Fruit fly (Drosophila melanogaster) whole organism, embryonic: Measurements from ENCODE around the gene CG7530.
A peak's percentile ranks its signal among the peaks of the same experiment; 100 is the strongest.

Source experiments
- Atf3 ChIP-seq: fragments of 200-800 bp; sonication (Bioruptor generic); optimal IDR thresholded peaks from 3 replicates; lab custom pipeline; 2016; ENCODE audit warnings: missing biosample characterization, missing genetic modification characterization
- CG10147 ChIP-seq: fragments of 200-800 bp; sonication (Bioruptor generic); optimal IDR thresholded peaks from 2 replicates; lab custom pipeline; 2019; ENCODE audit warnings: missing biosample characterization, mild to moderate bottlenecking, missing genetic modification characterization, moderate library complexity
- CG10366 ChIP-seq: fragments of 200-800 bp; sonication (Bioruptor generic); IDR thresholded peaks from 2 replicates; pipeline ENCODE4 v1.3.6; 2022; ENCODE audit warnings: missing biosample characterization, missing genetic modification characterization
- CG11247 ChIP-seq: fragments of 200-800 bp; sonication (Bioruptor generic); IDR thresholded peaks from 2 replicates; pipeline ENCODE4 v1.3.6; 2022; ENCODE audit warnings: missing biosample characterization, missing genetic modification characterization
- CG11398 ChIP-seq: fragments of 200-800 bp; sonication (Bioruptor generic); optimal IDR thresholded peaks from 2 replicates; lab custom pipeline; 2016; ENCODE audit warnings: missing biosample characterization, missing genetic modification characterization
- CG11696 ChIP-seq: fragments of 200-800 bp; sonication (Bioruptor generic); IDR thresholded peaks from 2 replicates; pipeline ENCODE4 v1.3.6; 2022; ENCODE audit warnings: missing biosample characterization, missing genetic modification characterization
- CG12071 ChIP-seq: fragments of 200-800 bp; sonication (Bioruptor generic); optimal IDR thresholded peaks from 3 replicates; lab custom pipeline; 2018; ENCODE audit warnings: missing biosample characterization, mild to moderate bottlenecking, missing genetic modification characterization
- CG14441 ChIP-seq: fragments of 200-800 bp; sonication (Bioruptor generic); IDR thresholded peaks from 2 replicates; pipeline ENCODE4 v1.3.6; 2022; ENCODE audit warnings: missing biosample characterization, missing genetic modification characterization
- CG14667 ChIP-seq: fragments of 200-800 bp; sonication (Bioruptor generic); IDR thresholded peaks from 2 replicates; pipeline ENCODE4 v1.3.6; 2022; ENCODE audit warnings: missing biosample characterization, missing genetic modification characterization
- CG15514 ChIP-seq: fragments of 200-800 bp; sonication (Bioruptor generic); optimal IDR thresholded peaks from 3 replicates; lab custom pipeline; 2017; ENCODE audit warnings: missing biosample characterization, missing genetic modification characterization, mild to moderate bottlenecking, moderate library complexity, missing genetic modification reagents
- CG17912 ChIP-seq: fragments of 200-800 bp; sonication (Bioruptor generic); optimal IDR thresholded peaks from 2 replicates; lab custom pipeline; 2018; ENCODE audit warnings: missing biosample characterization, mild to moderate bottlenecking, missing genetic modification characterization
- CG18476 ChIP-seq: fragments of 200-800 bp; sonication (Bioruptor generic); optimal IDR thresholded peaks from 2 replicates; lab custom pipeline; 2016; ENCODE audit warnings: missing biosample characterization, mild to moderate bottlenecking, missing genetic modification characterization
- CG2199 ChIP-seq: fragments of 200-800 bp; sonication (Bioruptor generic); IDR thresholded peaks from 3 replicates; pipeline ENCODE4 v1.3.6; 2022; ENCODE audit warnings: missing biosample characterization, missing genetic modification characterization
- CG3163 ChIP-seq: fragments of 200-800 bp; sonication (Bioruptor generic); optimal IDR thresholded peaks from 3 replicates; lab custom pipeline; 2016; ENCODE audit warnings: missing biosample characterization, missing genetic modification characterization
- CG32532 ChIP-seq: fragments of 200-800 bp; sonication (Bioruptor generic); IDR thresholded peaks from 2 replicates; pipeline ENCODE4 v1.3.6; 2022; ENCODE audit warnings: missing biosample characterization, missing genetic modification characterization
- CG3407 ChIP-seq: fragments of 200-800 bp; sonication (Bioruptor generic); optimal IDR thresholded peaks from 2 replicates; lab custom pipeline; 2018; ENCODE audit warnings: missing biosample characterization, mild to moderate bottlenecking, missing genetic modification characterization
- CG34376 ChIP-seq: fragments of 200-800 bp; sonication (Bioruptor generic); optimal IDR thresholded peaks from 2 replicates; lab custom pipeline; 2018; ENCODE audit warnings: missing biosample characterization, mild to moderate bottlenecking, missing genetic modification characterization
- CG4854 ChIP-seq: fragments of 200-800 bp; sonication (Bioruptor generic); optimal IDR thresholded peaks from 2 replicates; lab custom pipeline; 2016; ENCODE audit warnings: missing biosample characterization, missing genetic modification characterization, inconsistent platforms
- CG6813 ChIP-seq: fragments of 200-800 bp; sonication (Bioruptor generic); optimal IDR thresholded peaks from 2 replicates; lab custom pipeline; 2017; ENCODE audit warnings: missing biosample characterization, missing genetic modification characterization, mild to moderate bottlenecking, moderate library complexity, missing genetic modification reagents
- CG7357 ChIP-seq: fragments of 200-800 bp; sonication (Bioruptor generic); IDR thresholded peaks from 3 replicates; pipeline ENCODE4 v1.3.6; 2022; ENCODE audit warnings: missing biosample characterization, missing genetic modification characterization
- CG8359 ChIP-seq: fragments of 200-800 bp; sonication (Bioruptor generic); optimal IDR thresholded peaks from 2 replicates; lab custom pipeline; 2017; ENCODE audit warnings: missing biosample characterization, mild to moderate bottlenecking, missing genetic modification characterization, borderline replicate concordance
- CG8924 ChIP-seq: fragments of 200-800 bp; optimal IDR thresholded peaks from 3 replicates; lab custom pipeline; 2019; ENCODE audit warnings: missing biosample characterization, mild to moderate bottlenecking, missing genetic modification characterization, moderate library complexity
- CG9215 ChIP-seq: fragments of 200-800 bp; sonication (Bioruptor generic); IDR thresholded peaks from 2 replicates; pipeline ENCODE4 v1.3.6; 2022; ENCODE audit warnings: missing biosample characterization, missing genetic modification characterization
- CG9817 ChIP-seq: fragments of 200-800 bp; sonication (Bioruptor generic); optimal IDR thresholded peaks from 2 replicates; lab custom pipeline; 2018; ENCODE audit warnings: missing biosample characterization, mild to moderate bottlenecking, missing genetic modification characterization, moderate library complexity
- Doc2 ChIP-seq: fragments of 200-800 bp; sonication (Bioruptor generic); IDR thresholded peaks from 2 replicates; pipeline ENCODE4 v1.3.6; 2022; ENCODE audit warnings: missing biosample characterization, missing genetic modification characterization
- Ets65A ChIP-seq: fragments of 200-800 bp; sonication (Bioruptor generic); peaks from one replicate; lab custom pipeline; 2016; ENCODE audit warnings: missing biosample characterization, missing genetic modification characterization
- Fer2 ChIP-seq: fragments of 200-800 bp; sonication (Bioruptor generic); optimal IDR thresholded peaks from 2 replicates; lab custom pipeline; 2018; ENCODE audit warnings: missing biosample characterization, mild to moderate bottlenecking, missing genetic modification characterization, moderate library complexity
- HmgZ ChIP-seq: fragments of 200-800 bp; sonication (Bioruptor generic); optimal IDR thresholded peaks from 2 replicates; lab custom pipeline; 2018; ENCODE audit warnings: missing biosample characterization, mild to moderate bottlenecking, missing genetic modification characterization
- Hmx ChIP-seq: fragments of 200-800 bp; sonication (Bioruptor generic); optimal IDR thresholded peaks from 2 replicates; lab custom pipeline; 2016; ENCODE audit warnings: missing biosample characterization, missing genetic modification characterization
- Kr ChIP-seq: fragments of 200-800 bp; sonication (Bioruptor generic); optimal IDR thresholded peaks from 2 replicates; lab custom pipeline; 2017; ENCODE audit warnings: missing biosample characterization, mild to moderate bottlenecking, missing genetic modification characterization
- MESR4 ChIP-seq: fragments of 200-800 bp; sonication (Bioruptor generic); optimal IDR thresholded peaks from 2 replicates; lab custom pipeline; 2018; ENCODE audit warnings: missing biosample characterization, mild to moderate bottlenecking, missing genetic modification characterization, moderate library complexity
- Meics ChIP-seq: fragments of 200-800 bp; sonication (Bioruptor generic); optimal IDR thresholded peaks from 2 replicates; lab custom pipeline; 2017; ENCODE audit warnings: missing biosample characterization, mild to moderate bottlenecking, missing genetic modification characterization
- Ptx1 ChIP-seq: fragments of 200-800 bp; sonication (Bioruptor generic); IDR thresholded peaks from 2 replicates; pipeline ENCODE4 v1.3.6; 2022; ENCODE audit warnings: missing biosample characterization, missing genetic modification characterization
- Vsx1 ChIP-seq: fragments of 200-800 bp; sonication (Bioruptor generic); optimal IDR thresholded peaks from 2 replicates; lab custom pipeline; 2017; ENCODE audit warnings: missing biosample characterization, mild to moderate bottlenecking, missing genetic modification characterization, missing genetic modification reagents
- ac ChIP-seq: fragments of 200-800 bp; sonication (Bioruptor generic); optimal IDR thresholded peaks from 3 replicates; lab custom pipeline; 2017; ENCODE audit warnings: missing biosample characterization, mild to moderate bottlenecking, missing genetic modification characterization
- al ChIP-seq: fragments of 200-800 bp; sonication (Bioruptor generic); IDR thresholded peaks from 2 replicates; pipeline ENCODE4 v1.3.6; 2022; ENCODE audit warnings: missing biosample characterization, missing genetic modification characterization
- cad ChIP-seq: fragments of >200 bp; optimal IDR thresholded peaks from 2 replicates; lab custom pipeline; 2017; ENCODE audit warnings: missing biosample characterization, missing genetic modification characterization
- ems ChIP-seq: fragments of 200-800 bp; sonication (Bioruptor generic); optimal IDR thresholded peaks from 3 replicates; lab custom pipeline; 2016; ENCODE audit warnings: missing biosample characterization, missing genetic modification characterization
- fru ChIP-seq: fragments of >200 bp; optimal IDR thresholded peaks from 2 replicates; lab custom pipeline; 2017
- gfzf ChIP-seq: fragments of 200-800 bp; sonication (Bioruptor generic); optimal IDR thresholded peaks from 2 replicates; lab custom pipeline; 2016; ENCODE audit warnings: missing biosample characterization, mild to moderate bottlenecking, missing genetic modification characterization, moderate library complexity
- ham ChIP-seq: fragments of 200-800 bp; sonication (Bioruptor generic); IDR thresholded peaks from 2 replicates; pipeline ENCODE4 v1.3.6; 2022; ENCODE audit warnings: missing biosample characterization, missing genetic modification characterization
- hbn ChIP-seq: fragments of 200-800 bp; sonication (Bioruptor generic); IDR thresholded peaks from 2 replicates; pipeline ENCODE4 v1.3.6; 2022; ENCODE audit warnings: missing biosample characterization, missing genetic modification characterization; ENCODE audit not compliant: partially characterized antibody
- lov ChIP-seq, 2 experiments: fragments of 200-800 bp in 1 of 2; fragments of >200 bp in 1 of 2; sonication (Bioruptor generic) in 1 of 2; IDR thresholded peaks in 1 of 2; optimal IDR thresholded peaks in 1 of 2; 2 replicates in 1 of 2; 3 replicates in 1 of 2; pipeline versions ENCODE4 v1.3.6 to Lab custom; 2017 to 2022; ENCODE audit warnings: missing biosample characterization in 1 of 2, missing genetic modification characterization in 1 of 2
- nom ChIP-seq: fragments of 200-800 bp; sonication (Bioruptor generic); optimal IDR thresholded peaks from 2 replicates; lab custom pipeline; 2017; ENCODE audit warnings: missing biosample characterization, missing genetic modification characterization, mild to moderate bottlenecking, moderate library complexity, missing genetic modification reagents
- org-1 ChIP-seq: fragments of 200-800 bp; sonication (Bioruptor generic); optimal IDR thresholded peaks from 2 replicates; lab custom pipeline; 2017; ENCODE audit warnings: missing biosample characterization, missing genetic modification characterization
- ranshi ChIP-seq: fragments of 200-800 bp; sonication (Bioruptor generic); IDR thresholded peaks from 2 replicates; pipeline ENCODE4 v1.3.6; 2022; ENCODE audit warnings: missing biosample characterization, missing genetic modification characterization
- sima ChIP-seq: fragments of 200-800 bp; sonication (Bioruptor generic); optimal IDR thresholded peaks from 2 replicates; lab custom pipeline; 2016; ENCODE audit warnings: missing biosample characterization, missing genetic modification characterization
- sna ChIP-seq: fragments of 200-800 bp; sonication (Bioruptor generic); IDR thresholded peaks from 2 replicates; pipeline ENCODE4 v1.3.6; 2022; ENCODE audit warnings: missing biosample characterization, missing genetic modification characterization; ENCODE audit not compliant: partially characterized antibody
- sqz ChIP-seq: fragments of 200-800 bp; sonication (Bioruptor generic); optimal IDR thresholded peaks from 3 replicates; lab custom pipeline; 2018; ENCODE audit warnings: missing biosample characterization, mild to moderate bottlenecking, missing genetic modification characterization
- unpg ChIP-seq: fragments of 200-800 bp; sonication (Bioruptor generic); optimal IDR thresholded peaks from 3 replicates; lab custom pipeline; 2018; ENCODE audit warnings: missing biosample characterization, mild to moderate bottlenecking, missing genetic modification characterization, moderate library complexity

The CG7530 gene

dm6 chr3R:14711447-14712163 lies 19.7 kb downstream of the CG7530 start (continued):
- TF ChIP-seq Atf3 (GFP tag; lab: Kevin White, UChicago): no peak
- TF ChIP-seq CG10147 (GFP tag; lab: Kevin White, UChicago): peak; percentile 27
- TF ChIP-seq sima: no peak
- TF ChIP-seq al (GFP tag; lab: Robert Waterston, UW): peak; percentile 49; the same call in 1 of the 2 replicates
- no peak for TF ChIP-seq CG18476
- TF ChIP-seq CG12071 (GFP tag; lab: Kevin White, UChicago): no peak
- TF ChIP-seq Vsx1 (GFP tag; lab: Kevin White, UChicago): no peak
- TF ChIP-seq CG10366 (GFP tag; lab: Robert Waterston, UW): peak; percentile 33
- TF ChIP-seq CG7357 (GFP tag; lab: Robert Waterston, UW): no peak
- no peak for TF ChIP-seq ham (GFP tag; lab: Robert Waterston, UW)
- TF ChIP-seq Meics (GFP tag; lab: Kevin White, UChicago): peak; percentile 44
- TF ChIP-seq unpg (GFP tag; lab: Kevin White, UChicago): peak; percentile 7
- TF ChIP-seq CG14667 (GFP tag; lab: Robert Waterston, UW): no peak
- no peak for TF ChIP-seq CG8359 (GFP tag; lab: Kevin White, UChicago)
- peak; percentile 47 for TF ChIP-seq CG15514 (GFP tag; lab: Kevin White, UChicago)
- peak; percentile 54; the same call in 1 of the 2 replicates for TF ChIP-seq CG32532 (GFP tag; lab: Robert Waterston, UW)
- TF ChIP-seq ranshi (GFP tag; lab: Robert Waterston, UW): no peak
- 0 out of 2 replicates have a peak, but pooled peaks have one; percentile 9 for TF ChIP-seq CG14441 (GFP tag; lab: Robert Waterston, UW)
- TF ChIP-seq CG11398 (GFP tag; lab: Kevin White, UChicago): no peak
- no peak for TF ChIP-seq cad (GFP tag; lab: Kevin White, UChicago)
- TF ChIP-seq Ets65A: peak; percentile 69
- no peak for TF ChIP-seq CG34376 (GFP tag; lab: Kevin White, UChicago)
- TF ChIP-seq lov (optimal IDR thresholded peaks at IDR 0.05; lab: Kevin White, UChicago): no peak
- no peak for TF ChIP-seq lov (GFP tag; IDR thresholded peaks at IDR 0.05; lab: Robert Waterston, UW)
- TF ChIP-seq CG11247: no peak
- TF ChIP-seq CG9817 (tag; lab: Kevin White, UChicago): no peak
- no peak for TF ChIP-seq hbn
- TF ChIP-seq HmgZ (tag; lab: Kevin White, UChicago): peak; percentile 4
- peak; percentile 3 for TF ChIP-seq CG8924 (tag; lab: Kevin White, UChicago)
- TF ChIP-seq Ptx1 (GFP tag; lab: Robert Waterston, UW): peak; percentile 47; the same call in 1 of the 2 replicates
- no peak for TF ChIP-seq ems (GFP tag; lab: Kevin White, UChicago)
- TF ChIP-seq CG9215: no peak
- no peak for TF ChIP-seq Fer2 (tag; lab: Kevin White, UChicago)
- TF ChIP-seq CG4854 (GFP tag; lab: Kevin White, UChicago): no peak
- TF ChIP-seq Hmx: no peak
- TF ChIP-seq CG11696 (GFP tag; lab: Robert Waterston, UW): peak; percentile 86
- no peak for TF ChIP-seq gfzf (GFP tag; lab: Kevin White, UChicago)
- no peak for TF ChIP-seq fru
- TF ChIP-seq org-1 (GFP tag; lab: Kevin White, UChicago): peak; percentile 8
- no peak for TF ChIP-seq Doc2 (GFP tag; lab: Robert Waterston, UW)
- TF ChIP-seq CG6813 (GFP tag; lab: Kevin White, UChicago): peak; percentile 21
- no peak for TF ChIP-seq sna (GFP tag; lab: Robert Waterston, UW)
- no peak for TF ChIP-seq ac (GFP tag; lab: Kevin White, UChicago)
- TF ChIP-seq MESR4 (GFP tag; lab: Kevin White, UChicago): no peak
- peak; percentile 20 for TF ChIP-seq nom (GFP tag; lab: Kevin White, UChicago)
- no peak for TF ChIP-seq CG3407 (GFP tag; lab: Kevin White, UChicago)
- no peak for TF ChIP-seq Kr
- TF ChIP-seq sqz (GFP tag; lab: Kevin White, UChicago): no peak
- no peak for TF ChIP-seq CG17912 (GFP tag; lab: Kevin White, UChicago)
- TF ChIP-seq CG3163 (GFP tag; lab: Kevin White, UChicago): no peak
- TF ChIP-seq CG2199 (GFP tag; lab: Robert Waterston, UW): peak; percentile 74; the same call in 2 of the 3 replicates
